Fruit fly (Drosophila melanogaster) whole organism, embryonic: ENCODE data around the gene CG32278.

ENCODE experiments used
- Atf3 ChIP-seq: fragments of 200-800 bp; sonication (Bioruptor generic); optimal IDR thresholded peaks from 3 replicates; lab custom pipeline; 2016; ENCODE audit warnings: missing biosample characterization, missing genetic modification characterization
- CG10321 ChIP-seq: fragments of 200-800 bp; sonication (Bioruptor generic); IDR thresholded peaks from 2 replicates; pipeline ENCODE4 v1.3.6; 2022; ENCODE audit warnings: missing biosample characterization, missing genetic modification characterization
- CG8478 ChIP-seq: fragments of >200 bp; optimal IDR thresholded peaks from 2 replicates; lab custom pipeline; 2018
- hth ChIP-seq: fragments of >200 bp; optimal IDR thresholded peaks from 2 replicates; lab custom pipeline; 2017; ENCODE audit warnings: inconsistent platforms
- kah ChIP-seq: fragments of 200-800 bp; sonication (Bioruptor generic); optimal IDR thresholded peaks from 2 replicates; lab custom pipeline; 2018; ENCODE audit warnings: missing biosample characterization, mild to moderate bottlenecking, missing genetic modification characterization
- knrl ChIP-seq: fragments of 200-800 bp; sonication (Bioruptor generic); IDR thresholded peaks from 3 replicates; pipeline ENCODE4 v1.3.6; 2022; ENCODE audit warnings: missing biosample characterization, missing genetic modification characterization; ENCODE audit not compliant: partially characterized antibody
- lov ChIP-seq, 2 experiments: fragments of 200-800 bp in 1 of 2; fragments of >200 bp in 1 of 2; sonication (Bioruptor generic) in 1 of 2; IDR thresholded peaks in 1 of 2; optimal IDR thresholded peaks in 1 of 2; 2 replicates in 1 of 2; 3 replicates in 1 of 2; pipeline versions ENCODE4 v1.3.6 to Lab custom; 2017 to 2022; ENCODE audit warnings: missing biosample characterization in 1 of 2, missing genetic modification characterization in 1 of 2
- psq ChIP-seq: fragments of 200-800 bp; sonication (Bioruptor generic); optimal IDR thresholded peaks from 2 replicates; lab custom pipeline; 2017; ENCODE audit warnings: missing biosample characterization, missing genetic modification characterization
- sd ChIP-seq: fragments of 200-800 bp; sonication (Bioruptor generic); optimal IDR thresholded peaks from 3 replicates; lab custom pipeline; 2018; ENCODE audit warnings: missing biosample characterization, mild to moderate bottlenecking, missing genetic modification characterization, moderate library complexity
- so ChIP-seq: fragments of 200-800 bp; sonication (Bioruptor generic); IDR thresholded peaks from 3 replicates; pipeline ENCODE4 v1.3.6; 2022; ENCODE audit warnings: missing biosample characterization, missing genetic modification characterization
- unc-4 ChIP-seq: fragments of 200-800 bp; sonication (Bioruptor generic); IDR thresholded peaks from 2 replicates; pipeline ENCODE4 v1.3.6; 2022; ENCODE audit warnings: missing biosample characterization, missing genetic modification characterization; ENCODE audit not compliant: partially characterized antibody

dm6 chr3L:3166200-3166695, 2.8 kb upstream of the CG32278 start, which contains the start of gene Asciz:
- no peak for TF ChIP-seq psq (GFP tag; lab: Kevin White, UChicago)
- no peak for TF ChIP-seq knrl (GFP tag; lab: Robert Waterston, UW)
- no peak for TF ChIP-seq unc-4
- TF ChIP-seq CG8478 (lab: Kevin White, UChicago): no peak
- no peak for TF ChIP-seq hth (lab: Kevin White, UChicago)
- TF ChIP-seq kah: no peak
- TF ChIP-seq sd (tag; lab: Kevin White, UChicago): no peak
- no peak for TF ChIP-seq so (GFP tag; lab: Robert Waterston, UW)
- TF ChIP-seq CG10321 (GFP tag; lab: Robert Waterston, UW): no peak
- no peak for TF ChIP-seq Atf3 (GFP tag; lab: Kevin White, UChicago)
- no peak for TF ChIP-seq lov (optimal IDR thresholded peaks at IDR 0.05; lab: Kevin White, UChicago)
- TF ChIP-seq lov (GFP tag; IDR thresholded peaks at IDR 0.05; lab: Robert Waterston, UW): no peak
